Worm (Caenorhabditis elegans): ENCODE data around the gene aars-1.

DNA sequence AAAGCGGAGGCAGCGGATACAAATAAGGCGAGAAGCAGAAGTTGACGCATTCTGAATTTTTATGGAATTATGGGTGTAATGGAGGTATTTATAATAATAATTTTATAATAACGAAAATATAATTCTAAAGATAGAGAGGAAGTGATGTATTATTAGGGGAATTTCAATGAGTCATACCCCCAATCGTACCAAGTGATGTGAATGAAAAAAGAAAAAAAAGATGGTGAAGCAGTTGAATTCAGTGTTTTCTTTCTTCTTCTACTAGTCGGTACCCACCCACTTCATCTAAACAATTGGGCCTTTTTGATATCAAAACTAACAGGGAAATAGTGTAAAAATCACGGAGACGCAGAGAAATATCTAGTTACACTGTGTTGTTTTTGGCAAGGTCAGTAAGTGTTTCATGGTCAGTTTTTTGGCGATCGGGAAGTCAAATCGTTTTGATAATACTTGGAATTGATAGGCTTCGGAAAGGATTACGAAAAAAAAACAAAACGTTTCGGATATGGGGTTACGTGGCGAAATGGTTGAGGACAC lies 22.5 kb upstream of the aars-1 start, which contains the start of gene ttr-18:
- TF ChIP-seq tbx-7 (tag; optimal IDR thresholded peaks at IDR 0.05), result no peak
- no peak for TF ChIP-seq hlh-8 (tag; optimal IDR thresholded peaks at IDR 0.05)
- no peak for TF ChIP-seq dmd-4 (tag; optimal IDR thresholded peaks at IDR 0.05; ENCODE audit: borderline replicate concordance)
- no peak for TF ChIP-seq ama-1 (optimal IDR thresholded peaks at IDR 0.05)
- no peak for TF ChIP-seq che-1 (tag; optimal IDR thresholded peaks at IDR 0.05)
- TF ChIP-seq C38D4.7 (GFP tag; optimal IDR thresholded peaks at IDR 0.05), result no peak
- no peak for TF ChIP-seq lim-6 (tag; optimal IDR thresholded peaks at IDR 0.05)
- TF ChIP-seq nfya-1 (tag; optimal IDR thresholded peaks at IDR 0.05), result no peak
- TF ChIP-seq ceh-34 (tag; optimal IDR thresholded peaks at IDR 0.05), result no peak
- no peak for TF ChIP-seq unc-55 (GFP tag; optimal IDR thresholded peaks at IDR 0.05)
- no peak for TF ChIP-seq ceh-30 (tag; optimal IDR thresholded peaks at IDR 0.05)
- no peak for TF ChIP-seq unc-86 (tag; optimal IDR thresholded peaks at IDR 0.05)
- no peak for TF ChIP-seq ref-2 (tag; optimal IDR thresholded peaks at IDR 0.05)
